Fruit fly (Drosophila melanogaster) whole organism, embryonic: ENCODE data around the gene Sfp93F.

ENCODE experiments used
- Asciz ChIP-seq: fragments of 200-800 bp; sonication (Bioruptor generic); optimal IDR thresholded peaks from 2 replicates; lab custom pipeline; 2017; ENCODE audit warnings: missing biosample characterization, mild to moderate bottlenecking, missing genetic modification characterization, missing genetic modification reagents
- Awh ChIP-seq: fragments of 200-800 bp; sonication (Bioruptor generic); IDR thresholded peaks from 2 replicates; pipeline ENCODE4, ENCODE4 v1.3.6; 2022; ENCODE audit warnings: missing biosample characterization, missing genetic modification characterization
- Blimp-1 ChIP-seq: fragments of 200-800 bp; sonication (Bioruptor generic); optimal IDR thresholded peaks from 3 replicates; lab custom pipeline; 2018; ENCODE audit warnings: missing biosample characterization, missing genetic modification characterization, mild to moderate bottlenecking, moderate library complexity, missing genetic modification reagents
- CG10267 ChIP-seq: fragments of 200-800 bp; sonication (Bioruptor generic); optimal IDR thresholded peaks from 2 replicates; lab custom pipeline; 2018; ENCODE audit warnings: missing biosample characterization, mild to moderate bottlenecking, missing genetic modification characterization, moderate library complexity
- CG10959 ChIP-seq: fragments of 200-800 bp; sonication (Bioruptor generic); IDR thresholded peaks from 2 replicates; pipeline ENCODE4 v1.3.6; 2022; ENCODE audit warnings: missing biosample characterization, missing genetic modification characterization
- CG11247 ChIP-seq: fragments of 200-800 bp; sonication (Bioruptor generic); IDR thresholded peaks from 2 replicates; pipeline ENCODE4 v1.3.6; 2022; ENCODE audit warnings: missing biosample characterization, missing genetic modification characterization
- CG13424 ChIP-seq: fragments of 200-800 bp; sonication (Bioruptor generic); optimal IDR thresholded peaks from 2 replicates; lab custom pipeline; 2019; ENCODE audit warnings: missing biosample characterization, mild to moderate bottlenecking, missing genetic modification characterization, moderate library complexity
- CG14667 ChIP-seq: fragments of 200-800 bp; sonication (Bioruptor generic); IDR thresholded peaks from 2 replicates; pipeline ENCODE4 v1.3.6; 2022; ENCODE audit warnings: missing biosample characterization, missing genetic modification characterization
- CG15269 ChIP-seq: fragments of 200-800 bp; sonication (Bioruptor generic); optimal IDR thresholded peaks from 2 replicates; lab custom pipeline; 2018; ENCODE audit warnings: missing biosample characterization, mild to moderate bottlenecking, missing genetic modification characterization, moderate library complexity
- CG1603 ChIP-seq: fragments of 200-800 bp; sonication (Bioruptor generic); optimal IDR thresholded peaks from 2 replicates; lab custom pipeline; 2019; ENCODE audit warnings: missing biosample characterization, mild to moderate bottlenecking, missing genetic modification characterization, moderate library complexity
- CG17829 ChIP-seq: fragments of 200-800 bp; optimal IDR thresholded peaks from 2 replicates; lab custom pipeline; 2019; ENCODE audit warnings: missing biosample characterization, mild to moderate bottlenecking, missing genetic modification characterization, moderate library complexity
- CG2678 ChIP-seq: fragments of 200-800 bp; sonication (Bioruptor generic); optimal IDR thresholded peaks from 3 replicates; lab custom pipeline; 2019; ENCODE audit warnings: missing biosample characterization, mild to moderate bottlenecking, missing genetic modification characterization, moderate library complexity
- CG2712 ChIP-seq: fragments of 200-800 bp; optimal IDR thresholded peaks from 3 replicates; lab custom pipeline; 2019; ENCODE audit warnings: missing biosample characterization, mild to moderate bottlenecking, missing genetic modification characterization, moderate library complexity
- CG30403 ChIP-seq: fragments of 200-800 bp; sonication (Bioruptor generic); optimal IDR thresholded peaks from 3 replicates; lab custom pipeline; 2016; ENCODE audit warnings: missing biosample characterization, missing genetic modification characterization
- CG3838 ChIP-seq: fragments of 200-800 bp; sonication (Bioruptor generic); optimal IDR thresholded peaks from 3 replicates; lab custom pipeline; 2016; ENCODE audit warnings: missing biosample characterization, missing genetic modification characterization
- CG4424 ChIP-seq: fragments of 200-800 bp; sonication (Bioruptor generic); optimal IDR thresholded peaks from 3 replicates; lab custom pipeline; 2016; ENCODE audit warnings: missing biosample characterization, missing genetic modification characterization
- CG6272 ChIP-seq: fragments of 200-800 bp; sonication (Bioruptor generic); IDR thresholded peaks from 2 replicates; pipeline ENCODE4 v1.3.6; 2022; ENCODE audit warnings: missing biosample characterization, missing genetic modification characterization
- CG9215 ChIP-seq: fragments of 200-800 bp; sonication (Bioruptor generic); IDR thresholded peaks from 2 replicates; pipeline ENCODE4 v1.3.6; 2022; ENCODE audit warnings: missing biosample characterization, missing genetic modification characterization
- CG9437 ChIP-seq: fragments of 200-800 bp; sonication (Bioruptor generic); optimal IDR thresholded peaks from 2 replicates; lab custom pipeline; 2018; ENCODE audit warnings: missing biosample characterization, mild to moderate bottlenecking, missing genetic modification characterization
- CoRest ChIP-seq: fragments of 200-800 bp; sonication (Bioruptor generic); optimal IDR thresholded peaks from 3 replicates; lab custom pipeline; 2018; ENCODE audit warnings: missing biosample characterization, mild to moderate bottlenecking, missing genetic modification characterization, moderate library complexity
- Dek ChIP-seq: fragments of 200-800 bp; sonication (Bioruptor generic); optimal IDR thresholded peaks from 3 replicates; lab custom pipeline; 2019; ENCODE audit warnings: missing biosample characterization, mild to moderate bottlenecking, missing genetic modification characterization, moderate library complexity
- Ets65A ChIP-seq: fragments of 200-800 bp; sonication (Bioruptor generic); peaks from one replicate; lab custom pipeline; 2016; ENCODE audit warnings: missing biosample characterization, missing genetic modification characterization
- Hmr ChIP-seq: fragments of 200-800 bp; sonication (Bioruptor generic); optimal IDR thresholded peaks from 3 replicates; lab custom pipeline; 2017; ENCODE audit warnings: mild to moderate bottlenecking, missing biosample characterization, missing genetic modification reagents, missing genetic modification characterization
- Oli ChIP-seq: fragments of 200-800 bp; sonication (Bioruptor generic); optimal IDR thresholded peaks from 2 replicates; lab custom pipeline; 2018; ENCODE audit warnings: missing biosample characterization, mild to moderate bottlenecking, missing genetic modification characterization, moderate library complexity
- PHDP ChIP-seq: fragments of 200-800 bp; sonication (Bioruptor generic); optimal IDR thresholded peaks from 3 replicates; lab custom pipeline; 2018; ENCODE audit warnings: missing biosample characterization, mild to moderate bottlenecking, missing genetic modification characterization, moderate library complexity
- Pdp1 ChIP-seq, 2 experiments: fragments of 200-800 bp; sonication (Bioruptor generic); optimal IDR thresholded peaks; 3 replicates each; lab custom pipeline; 2016; ENCODE audit warnings: missing biosample characterization in 2 of 2, missing genetic modification characterization in 2 of 2, mild to moderate bottlenecking in 1 of 2, moderate library complexity in 1 of 2
- Ptx1 ChIP-seq: fragments of 200-800 bp; sonication (Bioruptor generic); IDR thresholded peaks from 2 replicates; pipeline ENCODE4 v1.3.6; 2022; ENCODE audit warnings: missing biosample characterization, missing genetic modification characterization
- Ssrp ChIP-seq: fragments of 200-800 bp; sonication (Bioruptor generic); optimal IDR thresholded peaks from 2 replicates; lab custom pipeline; 2018; ENCODE audit warnings: missing biosample characterization, mild to moderate bottlenecking, missing genetic modification characterization, moderate library complexity
- Stat92E ChIP-seq, 3 experiments: fragments of >200 bp in 2 of 3; fragments of 200-800 bp in 1 of 3; sonication (Bioruptor generic) in 1 of 3; optimal IDR thresholded peaks; 2 replicates each; lab custom pipeline; 2017 to 2019; ENCODE audit warnings: missing biosample characterization in 3 of 3, missing genetic modification characterization in 3 of 3, mild to moderate bottlenecking in 1 of 3, moderate library complexity in 1 of 3
- amos ChIP-seq: fragments of 200-800 bp; sonication (Bioruptor generic); IDR thresholded peaks from 2 replicates; pipeline ENCODE4 v1.3.6; 2022; ENCODE audit warnings: missing biosample characterization, missing genetic modification characterization; ENCODE audit not compliant: partially characterized antibody
- bsh ChIP-seq, 2 experiments: fragments of 200-800 bp; sonication (Bioruptor generic); optimal IDR thresholded peaks; 2 replicates each; lab custom pipeline; 2017 to 2018; ENCODE audit warnings: mild to moderate bottlenecking in 2 of 2, missing biosample characterization in 2 of 2, missing genetic modification characterization in 2 of 2, moderate library complexity in 1 of 2
- cwo ChIP-seq: fragments of 200-800 bp; sonication (Bioruptor generic); optimal IDR thresholded peaks from 3 replicates; lab custom pipeline; 2017; ENCODE audit warnings: missing biosample characterization, missing genetic modification characterization, mild to moderate bottlenecking, moderate library complexity, missing genetic modification reagents
- fd96Cb ChIP-seq: fragments of 200-800 bp; sonication (Bioruptor generic); optimal IDR thresholded peaks from 2 replicates; lab custom pipeline; 2018; ENCODE audit warnings: missing biosample characterization, mild to moderate bottlenecking, missing genetic modification characterization, moderate library complexity
- hkb ChIP-seq, 2 experiments: fragments of 200-800 bp in 1 of 2; fragments of >200 bp in 1 of 2; sonication (Bioruptor generic) in 1 of 2; IDR thresholded peaks in 1 of 2; optimal IDR thresholded peaks in 1 of 2; 2 replicates each; pipeline versions ENCODE4 v1.3.6 to Lab custom; 2017 to 2022; ENCODE audit warnings: missing biosample characterization in 1 of 2, missing genetic modification characterization in 1 of 2
- ind ChIP-seq: fragments of 200-800 bp; sonication (Bioruptor generic); optimal IDR thresholded peaks from 3 replicates; lab custom pipeline; 2016; ENCODE audit warnings: missing biosample characterization, missing genetic modification characterization
- nerfin-1 ChIP-seq: fragments of 200-800 bp; sonication (Bioruptor generic); optimal IDR thresholded peaks from 3 replicates; lab custom pipeline; 2019; ENCODE audit warnings: missing biosample characterization, mild to moderate bottlenecking, missing genetic modification characterization, moderate library complexity
- nom ChIP-seq: fragments of 200-800 bp; sonication (Bioruptor generic); optimal IDR thresholded peaks from 2 replicates; lab custom pipeline; 2017; ENCODE audit warnings: missing biosample characterization, missing genetic modification characterization, mild to moderate bottlenecking, moderate library complexity, missing genetic modification reagents
- org-1 ChIP-seq: fragments of 200-800 bp; sonication (Bioruptor generic); optimal IDR thresholded peaks from 2 replicates; lab custom pipeline; 2017; ENCODE audit warnings: missing biosample characterization, missing genetic modification characterization
- phol ChIP-seq: fragments of 200-800 bp; sonication (Bioruptor generic); optimal IDR thresholded peaks from 3 replicates; lab custom pipeline; 2018; ENCODE audit warnings: missing biosample characterization, mild to moderate bottlenecking, missing genetic modification characterization, moderate library complexity
- run ChIP-seq: fragments of 200-800 bp; sonication (Bioruptor generic); optimal IDR thresholded peaks from 3 replicates; lab custom pipeline; 2018; ENCODE audit warnings: missing biosample characterization, mild to moderate bottlenecking, missing genetic modification characterization
- sim ChIP-seq: fragments of 200-800 bp; sonication (Bioruptor generic); IDR thresholded peaks from 2 replicates; pipeline ENCODE4 v1.3.6; 2022; ENCODE audit warnings: missing biosample characterization, missing genetic modification characterization
- slbo ChIP-seq: fragments of 200-800 bp; sonication (Bioruptor generic); IDR thresholded peaks from 2 replicates; pipeline ENCODE4 v1.3.6; 2022; ENCODE audit warnings: missing biosample characterization, missing genetic modification characterization
- so ChIP-seq: fragments of 200-800 bp; sonication (Bioruptor generic); IDR thresholded peaks from 3 replicates; pipeline ENCODE4 v1.3.6; 2022; ENCODE audit warnings: missing biosample characterization, missing genetic modification characterization
- stc ChIP-seq: fragments of 200-800 bp; sonication (Bioruptor generic); IDR thresholded peaks from 2 replicates; pipeline ENCODE4 v1.3.6; 2022; ENCODE audit warnings: missing biosample characterization, missing genetic modification characterization
- tgo ChIP-seq: fragments of 200-800 bp; sonication (Bioruptor generic); IDR thresholded peaks from 3 replicates; pipeline ENCODE4 v1.3.6; 2022; ENCODE audit warnings: missing biosample characterization, missing genetic modification characterization
- unpg ChIP-seq: fragments of 200-800 bp; sonication (Bioruptor generic); optimal IDR thresholded peaks from 3 replicates; lab custom pipeline; 2018; ENCODE audit warnings: missing biosample characterization, mild to moderate bottlenecking, missing genetic modification characterization, moderate library complexity
- usp ChIP-seq: fragments of >200 bp; optimal IDR thresholded peaks from 2 replicates; lab custom pipeline; 2017; ENCODE audit warnings: missing biosample characterization, missing genetic modification characterization
- vvl ChIP-seq: fragments of 200-800 bp; sonication (Bioruptor generic); IDR thresholded peaks from 2 replicates; pipeline ENCODE4 v1.3.6; 2022; ENCODE audit warnings: missing biosample characterization, missing genetic modification characterization

The Sfp93F gene

DNA sequence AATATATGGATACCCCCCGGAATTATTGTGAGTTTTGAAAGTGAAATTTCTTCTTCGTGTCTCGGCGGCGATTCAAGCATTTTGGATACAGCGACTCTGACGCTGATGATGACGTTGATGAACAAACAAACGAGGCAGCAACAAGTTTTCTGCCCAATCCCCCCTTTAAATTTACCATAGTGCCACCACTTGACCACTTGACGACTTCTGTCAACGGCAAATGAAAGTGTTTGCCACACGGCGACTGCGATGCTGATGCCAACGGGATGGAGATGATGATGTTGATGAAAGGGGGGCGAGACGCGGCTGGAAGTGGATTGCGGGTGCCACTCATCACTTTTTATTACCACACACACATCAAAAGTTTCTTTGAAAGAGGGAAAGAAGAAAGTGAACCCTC lies 35.6 kb downstream of the Sfp93F start (continued):
- TF ChIP-seq so (GFP tag; lab: Robert Waterston, UW): no peak
- TF ChIP-seq Ets65A: peak; percentile 55
- no peak for TF ChIP-seq sim (GFP tag; lab: Robert Waterston, UW)
- TF ChIP-seq CG6272 (GFP tag; lab: Robert Waterston, UW): no peak
- 0 out of 2 replicates have a peak, but pooled peaks have one; percentile 9 for TF ChIP-seq vvl
- no peak for TF ChIP-seq CG2678
- no peak for TF ChIP-seq CG30403 (GFP tag; lab: Kevin White, UChicago)

- TF ChIP-seq amos (GFP tag; lab: Robert Waterston, UW) (no peak), Pdp1 (GFP tag; optimal IDR thresholded peaks at IDR 0.05; lab: Kevin White, UChicago) (no peak), Ssrp (tag; lab: Kevin White, UChicago) (peak; percentile 17), org-1 (GFP tag; lab: Kevin White, UChicago) (peak; percentile 6), unpg (GFP tag; lab: Kevin White, UChicago) (peak; percentile 53), run (tag; lab: Kevin White, UChicago) (peak; percentile 1), PHDP (tag; lab: Kevin White, UChicago) (peak; percentile 37), Asciz (peak; percentile 42), stc (GFP tag; lab: Robert Waterston, UW) (peak; percentile 41; the same call in 1 of the 2 replicates), CG15269 (tag; lab: Kevin White, UChicago) (peak; percentile 66), nerfin-1 (tag; lab: Kevin White, UChicago) (no peak), CG4424 (GFP tag; lab: Kevin White, UChicago) (peak; percentile 16), Hmr (GFP tag; lab: Kevin White, UChicago) (peak; percentile 14), Ptx1 (GFP tag; lab: Robert Waterston, UW) (peak; percentile 38; the same call in 1 of the 2 replicates), Blimp-1 (GFP tag; lab: Kevin White, UChicago) (peak; percentile 19), CG3838 (GFP tag; lab: Kevin White, UChicago) (no peak), tgo (GFP tag; lab: Robert Waterston, UW) (peak; percentile 41; the same call in 1 of the 3 replicates), CG9437 (GFP tag; lab: Kevin White, UChicago) (peak; percentile 6), CG13424 (tag; lab: Kevin White, UChicago) (peak; percentile 48), CG17829 (tag; lab: Kevin White, UChicago) (peak; percentile 22), CG1603 (tag; lab: Kevin White, UChicago) (peak; percentile 10), CG2712 (peak; percentile 40), usp (GFP tag; lab: Kevin White, UChicago) (no peak), CG10959 (GFP tag; lab: Robert Waterston, UW) (no peak), hkb (optimal IDR thresholded peaks at IDR 0.05; lab: Kevin White, UChicago) (no peak), hkb (GFP tag; IDR thresholded peaks at IDR 0.05; lab: Robert Waterston, UW) (no peak), phol (tag; lab: Kevin White, UChicago) (peak; percentile 54), ind (peak; percentile 9), CG14667 (GFP tag; lab: Robert Waterston, UW) (no peak), CG11247 (GFP tag; lab: Robert Waterston, UW) (no peak), bsh (GFP tag; optimal IDR thresholded peaks at IDR 0.05; lab: Kevin White, UChicago) (peak; percentile 26 to 58), Awh (0 out of 2 replicates have a peak, but pooled peaks have one; percentile 13), CoRest (tag; lab: Kevin White, UChicago) (peak; percentile 59), CG9215 (GFP tag; lab: Robert Waterston, UW) (no peak), Dek (tag; lab: Kevin White, UChicago) (peak; percentile 14), Stat92E (GFP tag; optimal IDR thresholded peaks at IDR 0.05; lab: Kevin White, UChicago) (no peak), cwo (GFP tag; lab: Kevin White, UChicago) (peak; percentile 7), CG10267 (tag; lab: Kevin White, UChicago) (peak; percentile 2), slbo (GFP tag; lab: Robert Waterston, UW) (no peak; the same call in 1 of the 2 replicates), fd96Cb (tag; lab: Kevin White, UChicago) (peak; percentile 32), nom (GFP tag; lab: Kevin White, UChicago) (peak; percentile 73), Oli (tag; lab: Kevin White, UChicago) (peak; percentile 55)
Observed at dm6 chr3R:21698895-21699300, 37.2 kb downstream of the Sfp93F start.
